Fruit fly (Drosophila melanogaster) whole organism, embryonic: ENCODE measurements around the gene wit.

ENCODE experiments used
- Atf6 ChIP-seq: fragments of 200-800 bp; sonication (Bioruptor generic); IDR thresholded peaks from 2 replicates; pipeline ENCODE4 v1.3.6; 2022; ENCODE audit warnings: missing biosample characterization, missing genetic modification characterization
- CG1024 ChIP-seq: fragments of 200-800 bp; sonication (Bioruptor generic); IDR thresholded peaks from 2 replicates; pipeline ENCODE4 v1.3.6; 2022; ENCODE audit warnings: missing biosample characterization, missing genetic modification characterization
- CG16813 ChIP-seq: fragments of 200-800 bp; sonication (Bioruptor generic); IDR thresholded peaks from 3 replicates; pipeline ENCODE4 v1.3.6; 2022; ENCODE audit warnings: missing biosample characterization, missing genetic modification characterization; ENCODE audit not compliant: partially characterized antibody
- CG33213 ChIP-seq: fragments of 200-800 bp; sonication (Bioruptor generic); optimal IDR thresholded peaks from 3 replicates; lab custom pipeline; 2016; ENCODE audit warnings: missing biosample characterization, missing genetic modification characterization
- lbe ChIP-seq: fragments of 200-800 bp; sonication (Bioruptor generic); optimal IDR thresholded peaks from 2 replicates; lab custom pipeline; 2016; ENCODE audit warnings: missing biosample characterization, mild to moderate bottlenecking, missing genetic modification characterization

- TF ChIP-seq CG1024 (GFP tag; lab: Robert Waterston, UW) (no peak), lbe (GFP tag; lab: Kevin White, UChicago) (no peak), Atf6 (GFP tag; lab: Robert Waterston, UW) (no peak), CG16813 (GFP tag; lab: Robert Waterston, UW) (no peak), CG33213 (no peak)
Observed at dm6 chr3L:4069069-4069468, 2.4 kb downstream of the wit start, which contains the start of gene CG32259.
